Worm (Caenorhabditis elegans) whole organism, late embryonic: Measurements from ENCODE around the gene znf-474.

ENCODE experiments used
- C38D4.7 ChIP-seq: fragments of 200-800 bp; sonication (Bioruptor generic); optimal IDR thresholded peaks from 2 replicates; lab custom pipeline; 2018; ENCODE audit warnings: mild to moderate bottlenecking, missing genetic modification characterization, moderate library complexity, missing compliant biosample characterization
- F13H6.1 ChIP-seq: sonication (generic microtip); optimal IDR thresholded peaks from 2 replicates; lab custom pipeline; 2016; ENCODE audit warnings: missing genetic modification characterization, missing compliant biosample characterization
- K02D7.2 ChIP-seq: sonication (generic microtip); optimal IDR thresholded peaks from 2 replicates; lab custom pipeline; 2017; ENCODE audit warnings: mild to moderate bottlenecking, missing genetic modification characterization, missing compliant biosample characterization
- ama-1 ChIP-seq: fragments of 150-350 bp; optimal IDR thresholded peaks from 2 replicates; lab custom pipeline; 2014
- ceh-18 ChIP-seq: sonication (generic microtip); optimal IDR thresholded peaks from 2 replicates; lab custom pipeline; 2016; ENCODE audit warnings: missing genetic modification characterization, missing compliant biosample characterization
- ceh-19 ChIP-seq: fragments of 200-800 bp; sonication (Bioruptor generic); optimal IDR thresholded peaks from 2 replicates; lab custom pipeline; 2018; ENCODE audit warnings: mild to moderate bottlenecking, missing genetic modification characterization, missing compliant biosample characterization
- ceh-2 ChIP-seq: sonication (generic microtip); optimal IDR thresholded peaks from 2 replicates; lab custom pipeline; 2016; ENCODE audit warnings: missing genotype, missing genetic modification characterization, missing compliant biosample characterization
- che-1 ChIP-seq: sonication (generic microtip); optimal IDR thresholded peaks from 2 replicates; lab custom pipeline; 2016; ENCODE audit warnings: mild to moderate bottlenecking, missing genetic modification characterization, missing compliant biosample characterization
- elt-2 ChIP-seq: sonication (generic microtip); optimal IDR thresholded peaks from 2 replicates; lab custom pipeline; 2016; ENCODE audit warnings: missing genetic modification reagents, missing genetic modification characterization, missing compliant biosample characterization
- elt-4 ChIP-seq: sonication (generic microtip); optimal IDR thresholded peaks from 2 replicates; lab custom pipeline; 2016; ENCODE audit warnings: missing genetic modification characterization, missing compliant biosample characterization
- ets-4 ChIP-seq: sonication (generic microtip); optimal IDR thresholded peaks from 2 replicates; lab custom pipeline; 2016; ENCODE audit warnings: missing genetic modification characterization, missing compliant biosample characterization
- fax-1 ChIP-seq: sonication (generic microtip); optimal IDR thresholded peaks from 2 replicates; lab custom pipeline; 2016; ENCODE audit warnings: missing genotype, missing genetic modification characterization, missing compliant biosample characterization
- fkh-10 ChIP-seq: fragments of 150-350 bp; optimal IDR thresholded peaks from 2 replicates; lab custom pipeline; 2014; ENCODE audit warnings: missing biosample characterization, missing genetic modification reagents, missing genetic modification characterization
- hlh-30 ChIP-seq: sonication (generic microtip); optimal IDR thresholded peaks from 2 replicates; lab custom pipeline; 2017; ENCODE audit warnings: antibody characterized with exemption, missing genetic modification characterization, missing compliant biosample characterization; ENCODE audit not compliant: insufficient read depth
- hlh-6 ChIP-seq: sonication (generic microtip); optimal IDR thresholded peaks from 2 replicates; lab custom pipeline; 2016; ENCODE audit warnings: missing genotype, missing genetic modification characterization, missing compliant biosample characterization
- hlh-8 ChIP-seq: sonication (generic microtip); optimal IDR thresholded peaks from 2 replicates; lab custom pipeline; 2016; ENCODE audit warnings: missing genotype, missing genetic modification characterization, missing compliant biosample characterization
- lim-6 ChIP-seq: sonication (generic microtip); optimal IDR thresholded peaks from 2 replicates; lab custom pipeline; 2016; ENCODE audit warnings: missing genetic modification characterization, missing compliant biosample characterization
- lin-11 ChIP-seq: fragments of 200-800 bp; sonication (Bioruptor generic); optimal IDR thresholded peaks from 2 replicates; lab custom pipeline; 2018; ENCODE audit warnings: mild to moderate bottlenecking, missing genetic modification characterization, missing compliant biosample characterization
- madf-2 ChIP-seq: sonication (generic microtip); optimal IDR thresholded peaks from 2 replicates; lab custom pipeline; 2017; ENCODE audit warnings: missing genetic modification characterization, missing compliant biosample characterization
- nfya-1 ChIP-seq: sonication (generic microtip); optimal IDR thresholded peaks from 2 replicates; lab custom pipeline; 2017; ENCODE audit warnings: missing genetic modification characterization, mild to moderate bottlenecking, missing compliant biosample characterization, antibody characterized with exemption, moderate library complexity
- nhr-11 ChIP-seq: fragments of 150-350 bp; optimal IDR thresholded peaks from 2 replicates; lab custom pipeline; 2014; ENCODE audit warnings: missing biosample characterization, missing genetic modification characterization
- nhr-232 ChIP-seq: sonication (generic microtip); optimal IDR thresholded peaks from 2 replicates; lab custom pipeline; 2016; ENCODE audit warnings: missing genetic modification characterization, missing compliant biosample characterization
- npax-4 ChIP-seq: sonication (generic microtip); optimal IDR thresholded peaks from 2 replicates; lab custom pipeline; 2016; ENCODE audit warnings: missing genetic modification characterization, missing compliant biosample characterization
- odd-2 ChIP-seq: sonication (generic microtip); optimal IDR thresholded peaks from 2 replicates; lab custom pipeline; 2017; ENCODE audit warnings: antibody characterized with exemption, mild to moderate bottlenecking, missing genetic modification characterization, missing compliant biosample characterization
- pha-4 ChIP-seq: fragments of 150-350 bp; optimal IDR thresholded peaks from 2 replicates; lab custom pipeline; 2018; ENCODE audit warnings: missing biosample characterization, missing genetic modification reagents, missing genetic modification characterization
- pqm-1 ChIP-seq: sonication (generic microtip); optimal IDR thresholded peaks from 2 replicates; lab custom pipeline; 2016; ENCODE audit warnings: missing genetic modification characterization, missing compliant biosample characterization
- pros-1 ChIP-seq: fragments of 150-350 bp; optimal IDR thresholded peaks from 2 replicates; lab custom pipeline; 2014; ENCODE audit warnings: missing biosample characterization, missing genetic modification reagents, missing genetic modification characterization
- ref-2 ChIP-seq: sonication (generic microtip); optimal IDR thresholded peaks from 2 replicates; lab custom pipeline; 2016; ENCODE audit warnings: missing genetic modification characterization, missing compliant biosample characterization
- rnt-1 ChIP-seq: sonication (generic microtip); optimal IDR thresholded peaks from 2 replicates; lab custom pipeline; 2016; ENCODE audit warnings: missing genetic modification characterization, missing compliant biosample characterization
- sdc-2 ChIP-seq: sonication (generic microtip); optimal IDR thresholded peaks from 2 replicates; lab custom pipeline; 2016; ENCODE audit warnings: missing genotype, missing genetic modification characterization, missing compliant biosample characterization
- sox-2 ChIP-seq: fragments of 200-800 bp; sonication (Bioruptor generic); IDR thresholded peaks from 2 replicates; pipeline ENCODE4 v1.3.6; 2022; ENCODE audit warnings: missing genetic modification reagents, missing genetic modification characterization, missing compliant biosample characterization
- sox-4 ChIP-seq: sonication (generic microtip); optimal IDR thresholded peaks from 2 replicates; lab custom pipeline; 2017; ENCODE audit warnings: mild to moderate bottlenecking, missing genetic modification characterization, inconsistent platforms, missing compliant biosample characterization
- syd-9 ChIP-seq: sonication (generic microtip); optimal IDR thresholded peaks from 2 replicates; lab custom pipeline; 2016; ENCODE audit warnings: mild to moderate bottlenecking, missing genetic modification characterization, moderate library complexity, missing compliant biosample characterization
- tbx-2 ChIP-seq: sonication (generic microtip); optimal IDR thresholded peaks from 2 replicates; lab custom pipeline; 2016; ENCODE audit warnings: missing genetic modification characterization, missing compliant biosample characterization
- tbx-7 ChIP-seq: sonication (generic microtip); optimal IDR thresholded peaks from 2 replicates; lab custom pipeline; 2016; ENCODE audit warnings: missing genotype, missing genetic modification characterization, missing compliant biosample characterization
- unc-3 ChIP-seq, 2 experiments: fragments of 200-800 bp in 1 of 2; sonication (Bioruptor generic) in 1 of 2; sonication (generic microtip) in 1 of 2; conservative IDR thresholded peaks in 1 of 2; optimal IDR thresholded peaks in 1 of 2; 2 replicates each; pipeline versions ENCODE4 v1.3.6 to Lab custom; 2016 to 2022; ENCODE audit warnings: missing compliant biosample characterization in 2 of 2, missing genetic modification characterization in 2 of 2, missing genetic modification reagents in 1 of 2
- unc-55 ChIP-seq: sonication (generic microtip); optimal IDR thresholded peaks from 2 replicates; lab custom pipeline; 2017; ENCODE audit warnings: missing biosample characterization, missing genetic modification reagents, missing genetic modification characterization
- unc-86 ChIP-seq: sonication (generic microtip); optimal IDR thresholded peaks from 2 replicates; lab custom pipeline; 2016; ENCODE audit warnings: missing genetic modification characterization, missing compliant biosample characterization
- ztf-16 ChIP-seq: sonication (generic microtip); optimal IDR thresholded peaks from 2 replicates; lab custom pipeline; 2017; ENCODE audit warnings: missing genetic modification characterization, missing compliant biosample characterization

The znf-474 gene

DNA sequence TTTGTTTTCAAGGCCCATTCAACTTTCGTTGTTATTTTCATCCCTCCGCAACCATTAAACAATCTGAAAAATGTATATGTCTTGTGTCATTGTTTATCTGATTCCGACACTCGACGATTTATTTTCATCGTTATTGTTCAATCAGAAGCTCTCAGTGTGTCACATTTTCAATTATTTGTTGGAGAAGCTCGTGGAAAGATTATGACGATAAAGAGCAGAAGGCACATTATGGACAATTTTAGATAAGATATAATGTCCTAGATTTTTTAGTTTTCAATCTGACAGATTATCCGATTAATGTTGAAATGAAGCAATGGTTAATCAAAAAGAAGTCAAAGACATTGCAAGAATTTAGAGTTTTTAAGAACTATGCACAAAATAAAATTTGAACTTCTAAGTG, 15.2 kb downstream of the znf-474 start:
- TF ChIP-seq ref-2 (tag; lab: Kevin White, UChicago) (no peak), nhr-232 (tag; lab: Kevin White, UChicago) (no peak), tbx-2 (tag; lab: Kevin White, UChicago) (no peak), sox-2 (GFP tag; lab: Robert Waterston, UW) (no peak), lin-11 (no peak), unc-55 (no peak), sox-4 (tag; lab: Kevin White, UChicago) (no peak), hlh-6 (tag; lab: Kevin White, UChicago) (no peak), ceh-18 (tag; lab: Kevin White, UChicago) (no peak), che-1 (tag; lab: Kevin White, UChicago) (no peak), tbx-7 (tag; lab: Kevin White, UChicago) (no peak), sdc-2 (tag; lab: Kevin White, UChicago) (no peak)

DNA sequence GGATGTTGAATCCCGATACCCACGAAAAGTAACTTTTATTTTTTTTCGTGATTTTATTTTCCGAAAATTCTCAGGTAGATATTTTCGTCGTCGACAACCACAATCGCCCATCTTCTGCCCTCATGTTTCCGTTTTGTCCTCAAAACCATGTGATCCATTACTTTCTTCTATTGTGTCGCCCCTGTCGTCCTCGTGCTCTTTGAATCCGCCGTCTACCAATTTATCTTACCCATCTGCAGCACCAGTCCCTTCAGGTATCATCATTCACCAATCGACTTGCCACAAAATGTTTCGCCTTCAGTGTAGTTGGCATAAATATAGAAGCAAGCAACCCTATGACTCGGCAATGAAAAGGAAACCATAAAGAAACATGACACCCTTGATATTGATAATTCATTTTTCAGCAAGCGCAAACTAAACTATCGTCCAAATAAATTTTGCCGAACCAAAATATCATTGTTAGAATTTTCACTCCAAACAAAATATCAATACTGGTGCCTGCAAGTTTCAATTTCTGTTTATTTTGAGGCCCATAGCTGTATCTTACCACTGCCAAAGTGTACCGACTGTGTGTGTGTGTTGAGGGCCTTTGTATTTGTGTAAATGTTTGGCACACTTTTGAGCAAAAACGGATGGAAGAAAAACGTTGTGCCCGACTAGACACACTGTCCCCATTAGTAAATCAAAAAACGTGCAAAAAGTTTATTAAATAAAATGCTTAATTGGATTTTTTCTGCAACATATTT, 18.1 kb downstream of the znf-474 start:
- peak; percentile 34 for TF ChIP-seq hlh-30 (tag; lab: Kevin White, UChicago)
- no peak for TF ChIP-seq sox-2 (GFP tag; lab: Robert Waterston, UW)

DNA sequence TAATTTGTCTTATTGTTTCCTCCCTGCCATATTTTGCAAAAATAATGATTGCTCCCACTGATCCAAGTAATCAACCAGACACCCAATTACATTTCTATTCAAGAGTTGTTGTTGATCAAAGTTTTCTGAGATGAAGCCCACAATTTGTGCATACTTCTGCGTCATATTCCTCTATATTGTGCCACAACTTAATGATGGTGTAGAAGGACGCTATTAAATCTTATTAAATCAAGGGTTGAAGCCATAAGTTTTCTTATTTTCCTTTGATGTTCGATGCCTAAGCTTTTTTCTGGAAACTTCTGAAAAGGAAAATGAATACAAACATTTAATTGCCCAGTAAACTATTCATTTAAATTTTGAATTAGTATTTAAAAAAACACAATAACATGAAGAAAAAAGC, 19.0 kb downstream of the znf-474 start:
- TF ChIP-seq unc-3 (GFP tag; conservative IDR thresholded peaks at IDR 0.05; lab: Robert Waterston, UW) = no peak
- no peak for TF ChIP-seq unc-3 (tag; optimal IDR thresholded peaks at IDR 0.05; lab: Kevin White, UChicago)
- TF ChIP-seq che-1 (tag; lab: Kevin White, UChicago) = no peak
- peak; percentile 55 for TF ChIP-seq ama-1 (lab: Kevin White, UChicago)
- no peak for TF ChIP-seq fax-1 (tag; lab: Kevin White, UChicago)
- no peak for TF ChIP-seq pros-1 (tag; lab: Kevin White, UChicago)
- TF ChIP-seq nhr-232 (tag; lab: Kevin White, UChicago) = no peak
- no peak for TF ChIP-seq hlh-6 (tag; lab: Kevin White, UChicago)

DNA sequence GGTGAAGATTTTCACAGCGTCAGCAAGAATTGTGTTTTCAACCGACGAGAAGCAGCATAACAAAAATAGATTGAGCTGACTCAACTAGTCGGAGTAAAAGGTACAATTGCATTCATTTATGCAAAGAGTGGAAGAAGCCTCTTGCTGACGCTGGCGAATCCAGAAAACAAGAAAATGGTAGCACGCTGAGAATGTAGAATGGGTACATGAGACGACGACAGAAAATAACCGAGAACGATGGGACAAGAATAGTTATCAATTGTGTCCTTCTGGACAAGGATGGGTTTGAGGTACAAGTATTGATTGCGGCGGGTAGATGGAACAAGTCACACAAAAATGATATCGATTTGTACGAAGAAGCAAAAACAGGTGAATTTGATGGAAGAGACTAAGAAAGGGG, 19.7 kb downstream of the znf-474 start:
- TF ChIP-seq elt-4 (tag; lab: Kevin White, UChicago) (no peak), sox-4 (tag; lab: Kevin White, UChicago) (no peak), ceh-19 (GFP tag; lab: Kevin White, UChicago) (peak; percentile 4), C38D4.7 (GFP tag; lab: Kevin White, UChicago) (no peak), F13H6.1 (tag; lab: Kevin White, UChicago) (no peak), ama-1 (lab: Kevin White, UChicago) (peak; percentile 61), hlh-8 (tag; lab: Kevin White, UChicago) (no peak), madf-2 (tag; lab: Kevin White, UChicago) (no peak)

DNA sequence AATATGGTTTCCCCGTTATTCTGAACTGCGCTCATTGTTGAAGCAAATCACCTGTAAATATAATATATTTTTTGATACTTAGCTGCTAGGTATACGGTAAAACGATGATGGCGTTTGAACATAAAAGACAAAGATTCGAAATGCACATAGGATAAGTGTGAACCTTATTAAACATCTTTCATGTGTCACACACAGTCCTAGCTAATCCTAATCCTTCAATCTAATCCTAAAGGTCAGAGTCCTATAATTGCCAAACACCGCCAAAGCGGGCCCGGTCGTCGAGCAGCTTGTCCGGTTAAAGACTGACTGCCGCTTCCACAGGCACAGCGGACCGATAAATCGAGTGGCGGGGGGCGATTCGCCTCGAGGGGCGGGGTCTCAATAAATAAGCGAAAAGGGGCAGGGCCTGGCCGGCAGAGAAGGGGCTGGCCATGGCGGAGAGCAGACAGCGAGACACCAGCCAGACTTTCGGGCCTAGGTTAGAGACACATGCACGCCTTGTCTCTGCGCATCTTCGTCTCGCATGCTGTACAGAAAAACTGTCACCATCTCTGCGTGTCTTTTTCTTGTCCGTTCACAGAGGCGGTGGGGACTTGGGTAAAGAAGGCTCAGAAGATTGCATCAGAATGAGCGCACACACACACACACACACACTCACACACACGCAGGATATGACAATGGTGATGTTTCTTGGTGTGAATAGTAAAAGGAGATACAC, 22.1 kb downstream of the znf-474 start, which contains the start of gene F57G12.1:
Gene F57G12.1, minus strand, starts transcription at position 51 of the 718 bp plus-strand sequence.
- peak; percentile 57 for TF ChIP-seq che-1 (tag; lab: Kevin White, UChicago)
- peak; percentile 6 for TF ChIP-seq odd-2 (tag; lab: Kevin White, UChicago)
- no peak for TF ChIP-seq lim-6
- TF ChIP-seq ref-2 (tag; lab: Kevin White, UChicago) = peak; percentile 69
- no peak for TF ChIP-seq pros-1 (tag; lab: Kevin White, UChicago)
- TF ChIP-seq fkh-10 (GFP tag; lab: Kevin White, UChicago) = no peak
- no peak for TF ChIP-seq madf-2 (tag; lab: Kevin White, UChicago)
- no peak for TF ChIP-seq npax-4
- peak; percentile 66 for TF ChIP-seq ceh-18 (tag; lab: Kevin White, UChicago)
- no peak for TF ChIP-seq pha-4 (tag; lab: Kevin White, UChicago)
- no peak for TF ChIP-seq sox-2 (GFP tag; lab: Robert Waterston, UW)
- peak; percentile 65 for TF ChIP-seq unc-55
- TF ChIP-seq ceh-19 (GFP tag; lab: Kevin White, UChicago) = no peak
- TF ChIP-seq rnt-1 (tag; lab: Kevin White, UChicago) = peak; percentile 27
- TF ChIP-seq K02D7.2 (tag; lab: Kevin White, UChicago) = no peak
- TF ChIP-seq F13H6.1 (tag; lab: Kevin White, UChicago) = peak; percentile 20
- peak; percentile 84 for TF ChIP-seq nfya-1 (tag; lab: Kevin White, UChicago)
- no peak for TF ChIP-seq hlh-6 (tag; lab: Kevin White, UChicago)
- peak; percentile 50 for TF ChIP-seq elt-2 (tag; lab: Kevin White, UChicago)
- no peak for TF ChIP-seq pqm-1 (tag; lab: Kevin White, UChicago)
- TF ChIP-seq syd-9 (tag; lab: Kevin White, UChicago) = peak; percentile 4
- TF ChIP-seq nhr-11 (tag; lab: Kevin White, UChicago) = no peak
- peak; percentile 78 for TF ChIP-seq ama-1 (lab: Kevin White, UChicago)
- TF ChIP-seq unc-86 (tag; lab: Kevin White, UChicago) = no peak
- TF ChIP-seq tbx-7 (tag; lab: Kevin White, UChicago) = no peak
- TF ChIP-seq ceh-2 (tag; lab: Kevin White, UChicago) = peak; percentile 53
- no peak for TF ChIP-seq ztf-16 (tag; lab: Kevin White, UChicago)
- TF ChIP-seq nhr-232 (tag; lab: Kevin White, UChicago) = no peak
- no peak for TF ChIP-seq ets-4 (tag; lab: Kevin White, UChicago)
